Worm (Caenorhabditis elegans): ENCODE measurements around the gene F52B11.2.

DNA sequence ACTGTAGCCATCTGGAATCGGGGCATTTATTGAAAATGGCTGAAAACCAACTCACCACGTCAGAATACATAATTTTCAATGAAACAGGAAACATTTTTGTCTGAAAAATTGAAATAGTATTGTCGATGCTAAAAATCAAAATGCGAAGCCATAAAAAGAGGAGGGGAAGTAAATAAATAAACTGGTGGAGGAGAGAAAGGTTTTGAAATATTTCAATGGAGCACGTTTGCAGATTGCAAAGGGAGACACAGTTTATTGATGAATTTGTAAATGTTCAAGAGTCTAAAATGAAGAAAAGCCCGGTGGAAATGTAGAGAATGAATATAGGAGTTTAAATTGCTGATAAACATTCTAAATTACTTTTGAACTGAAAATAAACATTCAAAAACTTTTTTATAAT, 19.7 kb downstream of the F52B11.2 start, which contains the start of gene F52B11.5:
- TF ChIP-seq D1046.2 (GFP tag; IDR thresholded peaks at IDR 0.05), result no peak
- TF ChIP-seq ZK546.5 (tag; optimal IDR thresholded peaks at IDR 0.05), result no peak
- no peak for TF ChIP-seq ces-1 (GFP tag; optimal IDR thresholded peaks at IDR 0.05)
